Worm (Caenorhabditis elegans): ENCODE measurements around the gene cah-3.

ce11 chrX:16480232-16480631 is 7.0 kb upstream of the cah-3 start:
- TF ChIP-seq aly-2 (tag; optimal IDR thresholded peaks at IDR 0.05) = no peak
- no peak for TF ChIP-seq mdl-1 (tag; optimal IDR thresholded peaks at IDR 0.05)
- TF ChIP-seq nhr-25 (tag; optimal IDR thresholded peaks at IDR 0.05) = no peak
- no peak for TF ChIP-seq elt-3 (tag; optimal IDR thresholded peaks at IDR 0.05)
- no peak for TF ChIP-seq nhr-12 (tag; optimal IDR thresholded peaks at IDR 0.05)
- TF ChIP-seq nhr-237 (tag; optimal IDR thresholded peaks at IDR 0.05) = no peak
- TF ChIP-seq F13H6.1 (tag; optimal IDR thresholded peaks at IDR 0.05) = no peak
